Worm (Caenorhabditis elegans): ENCODE data around the gene cyb-1.

ce11 chrIV:10716348-10716747, 18.7 kb upstream of the cyb-1 start, which contains the start of gene ncx-3:
- no peak for TF ChIP-seq unc-62 (GFP tag; optimal IDR thresholded peaks at IDR 0.05)
- no peak for TF ChIP-seq ceh-39 (tag; optimal IDR thresholded peaks at IDR 0.05)
- TF ChIP-seq blmp-1 (tag; optimal IDR thresholded peaks at IDR 0.05), result no peak
- TF ChIP-seq nhr-12 (tag; optimal IDR thresholded peaks at IDR 0.05), result no peak
- TF ChIP-seq lin-13 (tag; optimal IDR thresholded peaks at IDR 0.05), result no peak

All from whole organism, mixed stage, embryonic.